Fruit fly (Drosophila melanogaster): ENCODE results near the gene p115.

p115 gene

DNA sequence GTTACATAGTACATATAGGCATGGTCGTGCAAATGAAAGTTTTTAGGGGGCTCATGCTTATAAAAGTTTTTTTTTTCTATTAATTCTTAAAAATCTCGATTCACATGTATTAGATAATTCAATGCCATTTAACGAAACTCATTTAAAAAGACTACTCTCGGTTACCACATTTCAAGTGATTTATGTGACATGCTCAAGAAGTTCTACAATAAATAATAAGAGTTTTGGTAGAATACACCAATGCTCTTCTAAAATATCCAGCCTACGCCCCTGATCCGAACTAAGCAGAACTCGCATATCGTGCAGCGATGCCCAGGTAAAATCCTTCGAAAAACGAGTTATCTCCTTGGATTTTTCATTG, 1.3 kb upstream of the p115 start (continued):
- TF ChIP-seq lz (GFP tag; optimal IDR thresholded peaks at IDR 0.05) (peak; percentile 67), CG7368 (GFP tag; optimal IDR thresholded peaks at IDR 0.05) (no peak), Lpt (GFP tag; optimal IDR thresholded peaks at IDR 0.05) (peak; percentile 27), Eip75B (GFP tag; optimal IDR thresholded peaks at IDR 0.05) (peak; percentile 59), Hr4 (GFP tag; optimal IDR thresholded peaks at IDR 0.05) (peak; percentile 37), eg (GFP tag; IDR thresholded peaks at IDR 0.05) (no peak), Ets96B (tag; optimal IDR thresholded peaks at IDR 0.05) (peak; percentile 44), net (GFP tag; optimal IDR thresholded peaks at IDR 0.05) (peak; percentile 1)

DNA sequence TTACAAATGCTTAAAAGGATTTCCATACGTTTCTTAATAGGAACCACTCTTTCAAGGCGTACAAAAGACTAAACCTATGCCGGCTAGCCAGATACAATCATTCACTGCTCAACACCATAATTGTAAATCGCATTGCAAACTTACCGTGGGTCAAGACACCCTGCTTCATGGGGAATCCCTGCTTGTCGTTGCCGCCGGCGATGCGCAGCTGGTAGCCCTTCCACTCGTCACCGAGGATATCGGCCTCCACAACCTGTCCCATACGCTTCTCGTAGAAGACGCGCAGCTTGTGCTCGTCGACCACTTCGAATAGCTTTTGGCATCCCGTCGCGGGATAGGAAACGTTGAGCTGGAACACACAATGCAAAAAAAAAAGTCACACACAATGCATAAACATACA, 6.8 kb downstream of the p115 start:
- TF ChIP-seq fd85E (GFP tag; optimal IDR thresholded peaks at IDR 0.05) = no peak
- no peak for TF ChIP-seq Met (GFP tag; optimal IDR thresholded peaks at IDR 0.05)
- TF ChIP-seq Eip75B (GFP tag; optimal IDR thresholded peaks at IDR 0.05) = no peak
- TF ChIP-seq CG7368 (GFP tag; optimal IDR thresholded peaks at IDR 0.05) = no peak
- peak; percentile 38 for TF ChIP-seq svp (GFP tag)
- TF ChIP-seq CG31627 (GFP tag; optimal IDR thresholded peaks at IDR 0.05) = no peak

DNA sequence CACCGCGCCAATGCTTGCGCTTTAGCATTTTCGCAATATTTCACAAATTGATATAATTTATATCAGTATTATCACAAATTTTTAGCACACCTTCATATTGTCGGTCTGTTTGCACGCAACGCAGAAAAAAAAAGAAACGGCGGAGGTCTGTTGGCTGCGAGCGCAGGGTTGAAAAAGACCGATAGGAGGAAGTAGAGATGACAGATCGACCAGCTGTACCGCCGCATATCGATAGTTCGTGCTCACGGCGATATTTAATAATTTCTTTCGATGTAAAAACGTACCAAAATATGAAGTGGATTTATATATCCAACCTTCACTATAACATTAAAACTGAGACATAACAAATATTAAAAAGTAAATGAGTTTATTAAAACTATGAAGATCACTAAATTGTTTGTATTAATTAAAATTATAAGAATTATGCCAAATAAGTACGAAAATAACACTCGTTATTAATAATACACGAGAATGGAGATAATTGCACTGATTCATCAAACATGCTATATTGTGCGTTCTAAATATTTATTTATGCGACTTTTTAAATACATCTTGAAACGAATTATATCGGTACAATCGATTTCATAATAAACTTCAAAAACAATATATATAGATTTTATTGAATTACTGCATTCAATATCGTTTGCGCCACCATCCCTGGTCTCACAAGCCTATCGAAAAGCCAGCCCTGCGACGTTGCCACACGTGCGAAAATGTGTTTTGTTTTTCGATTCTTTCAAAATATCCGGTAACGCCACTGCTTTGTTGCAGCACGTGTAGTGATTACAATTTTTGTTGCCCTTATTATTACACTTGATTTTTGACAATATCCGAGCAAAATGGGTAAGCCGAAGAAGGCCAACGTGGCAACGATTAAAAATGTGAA, 7.6 kb downstream of the p115 start, which contains the start of the genes RpS6 and bys:
Gene RpS6 (minus strand): TSS at position 179 of the 886 bp plus-strand sequence.
Gene bys (plus strand): TSS at position 728 of the 886 bp plus-strand sequence.
- TF ChIP-seq Gug (GFP tag; IDR thresholded peaks at IDR 0.05) = peak; percentile 15; the same call in 1 of the 2 replicates
- TF ChIP-seq CG6808 (GFP tag; optimal IDR thresholded peaks at IDR 0.05) = peak; percentile 27
- TF ChIP-seq CG6163 (GFP tag; IDR thresholded peaks at IDR 0.05) = peak; percentile 70
- TF ChIP-seq svp (GFP tag) = peak; percentile 64
- peak; percentile 30 for TF ChIP-seq Smox (GFP tag; optimal IDR thresholded peaks at IDR 0.05)
- peak; percentile 64 for TF ChIP-seq net (GFP tag; optimal IDR thresholded peaks at IDR 0.05)
- TF ChIP-seq ss (GFP tag; optimal IDR thresholded peaks at IDR 0.05) = peak; percentile 54 to 55
- TF ChIP-seq Eip75B (GFP tag; optimal IDR thresholded peaks at IDR 0.05) = peak; percentile 17
- TF ChIP-seq CG11294 (GFP tag; IDR thresholded peaks at IDR 0.05) = no peak
- TF ChIP-seq Sox14 (GFP tag; optimal IDR thresholded peaks at IDR 0.05) = peak; percentile 42
- peak; percentile 40 for TF ChIP-seq vri (GFP tag; optimal IDR thresholded peaks at IDR 0.05)
- TF ChIP-seq CG15336 (GFP tag; IDR thresholded peaks at IDR 0.05) = peak; percentile 46; the same call in 1 of the 2 replicates
- TF ChIP-seq Ets21C (GFP tag; optimal IDR thresholded peaks at IDR 0.05) = peak; percentile 2
- TF ChIP-seq CG6276 (GFP tag; optimal IDR thresholded peaks at IDR 0.05) = peak; percentile 47
- peak; percentile 31 for TF ChIP-seq CG34406 (GFP tag; optimal IDR thresholded peaks at IDR 0.05)
- TF ChIP-seq Hr4 (GFP tag; optimal IDR thresholded peaks at IDR 0.05) = no peak
- TF ChIP-seq CG10669 (GFP tag; optimal IDR thresholded peaks at IDR 0.05) = peak; percentile 43
- no peak for TF ChIP-seq Blimp-1 (GFP tag; optimal IDR thresholded peaks at IDR 0.05)
- no peak for TF ChIP-seq Sox15 (GFP tag; optimal IDR thresholded peaks at IDR 0.05)
- peak; percentile 7 for TF ChIP-seq fkh (GFP tag; optimal IDR thresholded peaks at IDR 0.05)
- TF ChIP-seq OdsH (GFP tag; optimal IDR thresholded peaks at IDR 0.05) = peak; percentile 23
- TF ChIP-seq Sox102F (GFP tag; optimal IDR thresholded peaks at IDR 0.05) = peak; percentile 74
- peak in 1 of 2 experiments; percentile 26 for TF ChIP-seq salr (GFP tag; optimal IDR thresholded peaks at IDR 0.05)
- TF ChIP-seq CG11762 (GFP tag; optimal IDR thresholded peaks at IDR 0.05; ENCODE audit: insufficient read depth) = no peak
- peak; percentile 53 for TF ChIP-seq CG32006 (GFP tag; optimal IDR thresholded peaks at IDR 0.05)
- peak; percentile 64 for TF ChIP-seq CG9139 (GFP tag; optimal IDR thresholded peaks at IDR 0.05)
- peak; percentile 33 for TF ChIP-seq pdm3 (GFP tag; optimal IDR thresholded peaks at IDR 0.05)
- peak; percentile 38 for TF ChIP-seq CG3032 (tag; optimal IDR thresholded peaks at IDR 0.05)
- peak; percentile 30 for TF ChIP-seq CG7368 (GFP tag; optimal IDR thresholded peaks at IDR 0.05)
- TF ChIP-seq achi (GFP tag; optimal IDR thresholded peaks at IDR 0.05) = peak; percentile 38
- TF ChIP-seq CG8632 (GFP tag; optimal IDR thresholded peaks at IDR 0.05) = peak; percentile 41
- peak; percentile 40 for TF ChIP-seq CG31627 (GFP tag; optimal IDR thresholded peaks at IDR 0.05)
- no peak for TF ChIP-seq Hr38 (GFP tag; optimal IDR thresholded peaks at IDR 0.05)
- TF ChIP-seq Eip78C (GFP tag) = peak; percentile 76
- TF ChIP-seq eg (GFP tag; IDR thresholded peaks at IDR 0.05) = peak; percentile 46
- TF ChIP-seq esn (GFP tag; optimal IDR thresholded peaks at IDR 0.05) = peak; percentile 59
- TF ChIP-seq CG8119 (GFP tag; IDR thresholded peaks at IDR 0.05) = no peak
- TF ChIP-seq fd85E (GFP tag; optimal IDR thresholded peaks at IDR 0.05) = peak; percentile 21
- TF ChIP-seq spab (GFP tag; optimal IDR thresholded peaks at IDR 0.05) = no peak
- TF ChIP-seq CG4318 (GFP tag; optimal IDR thresholded peaks at IDR 0.05) = no peak
- TF ChIP-seq lz (GFP tag; optimal IDR thresholded peaks at IDR 0.05) = peak; percentile 38

Data from whole organism, prepupa.